Worm (Caenorhabditis elegans) whole organism, L3 larva: Measurements from ENCODE around the gene ZK856.5.

Experiments used
- R02D3.7 ChIP-seq: fragments of 150-350 bp; optimal IDR thresholded peaks from 2 replicates; lab custom pipeline; 2014; ENCODE audit warnings: missing biosample characterization, missing genetic modification characterization
- ZK546.5 ChIP-seq: sonication (generic microtip); optimal IDR thresholded peaks from 2 replicates; lab custom pipeline; 2017; ENCODE audit warnings: missing biosample characterization, missing genetic modification characterization
- ama-1 ChIP-seq: fragments of 150-350 bp; optimal IDR thresholded peaks from 2 replicates; lab custom pipeline; 2018
- ceh-28 ChIP-seq: fragments of 150-350 bp; optimal IDR thresholded peaks from 2 replicates; lab custom pipeline; 2014; ENCODE audit warnings: missing biosample characterization, missing genetic modification reagents, missing genetic modification characterization
- ceh-9 ChIP-seq: sonication (generic microtip); optimal IDR thresholded peaks from 2 replicates; lab custom pipeline; 2018; ENCODE audit warnings: missing biosample characterization, missing genetic modification characterization
- daf-12 ChIP-seq: fragments of 150-350 bp; optimal IDR thresholded peaks from 2 replicates; lab custom pipeline; 2014; ENCODE audit warnings: missing biosample characterization, missing genetic modification reagents, missing genetic modification characterization
- egl-5 ChIP-seq: fragments of 150-350 bp; optimal IDR thresholded peaks from 2 replicates; lab custom pipeline; 2017; ENCODE audit warnings: missing biosample characterization, missing genetic modification reagents, missing genetic modification characterization, inconsistent platforms
- elt-1 ChIP-seq: fragments of 150-350 bp; optimal IDR thresholded peaks from 2 replicates; lab custom pipeline; 2014; ENCODE audit warnings: missing biosample characterization, missing genetic modification characterization
- elt-2 ChIP-seq: sonication (generic microtip); optimal IDR thresholded peaks from 2 replicates; lab custom pipeline; 2016; ENCODE audit warnings: missing genetic modification reagents, mild to moderate bottlenecking, missing genetic modification characterization, missing compliant biosample characterization
- elt-3 ChIP-seq, 3 experiments: fragments of 150-350 bp in 1 of 3; sonication (generic microtip) in 2 of 3; optimal IDR thresholded peaks; 2 replicates in 2 of 3; 4 replicates in 1 of 3; lab custom pipeline; 2014 to 2017; ENCODE audit warnings: missing biosample characterization in 3 of 3, missing genetic modification characterization in 3 of 3
- fkh-10 ChIP-seq: sonication (generic microtip); optimal IDR thresholded peaks from 2 replicates; lab custom pipeline; 2017; ENCODE audit warnings: missing biosample characterization, missing genetic modification reagents, missing genetic modification characterization
- fos-1 ChIP-seq: fragments of 150-350 bp; optimal IDR thresholded peaks from 2 replicates; lab custom pipeline; 2014; ENCODE audit warnings: missing biosample characterization, missing genetic modification characterization
- hmg-11 ChIP-seq: sonication (generic microtip); optimal IDR thresholded peaks from 2 replicates; lab custom pipeline; 2016; ENCODE audit warnings: missing genetic modification characterization, missing compliant biosample characterization
- jun-1 ChIP-seq: fragments of 150-350 bp; optimal IDR thresholded peaks from 2 replicates; lab custom pipeline; 2014; ENCODE audit warnings: missing biosample characterization, missing genetic modification reagents, missing genetic modification characterization
- lin-15B ChIP-seq: fragments of 150-350 bp; optimal IDR thresholded peaks from 2 replicates; lab custom pipeline; 2014; ENCODE audit warnings: missing biosample characterization, missing genetic modification characterization
- lin-39 ChIP-seq: fragments of 150-350 bp; optimal IDR thresholded peaks from 2 replicates; lab custom pipeline; 2018; ENCODE audit warnings: missing biosample characterization, missing genetic modification reagents, missing genetic modification characterization
- lsy-12 ChIP-seq: sonication (generic microtip); optimal IDR thresholded peaks from 2 replicates; lab custom pipeline; 2016; ENCODE audit warnings: mild to moderate bottlenecking, missing genetic modification characterization, missing compliant biosample characterization
- mdl-1 ChIP-seq: fragments of 150-350 bp; optimal IDR thresholded peaks from 2 replicates; lab custom pipeline; 2014; ENCODE audit warnings: missing biosample characterization, missing genetic modification characterization
- nfya-1 ChIP-seq: sonication (generic microtip); optimal IDR thresholded peaks from 2 replicates; lab custom pipeline; 2017; ENCODE audit warnings: missing genetic modification characterization, mild to moderate bottlenecking, missing compliant biosample characterization, antibody characterized with exemption, moderate library complexity; ENCODE audit not compliant: insufficient read depth
- nhr-11 ChIP-seq: fragments of 150-350 bp; optimal IDR thresholded peaks from 2 replicates; lab custom pipeline; 2014; ENCODE audit warnings: missing biosample characterization, missing genetic modification characterization
- nhr-25 ChIP-seq: sonication (generic microtip); optimal IDR thresholded peaks from 2 replicates; lab custom pipeline; 2017; ENCODE audit warnings: missing biosample characterization, missing genetic modification characterization
- nhr-28 ChIP-seq: fragments of 150-350 bp; optimal IDR thresholded peaks from 2 replicates; lab custom pipeline; 2014; ENCODE audit warnings: missing biosample characterization, missing genetic modification characterization
- nhr-43 ChIP-seq: sonication (generic microtip); optimal IDR thresholded peaks from 2 replicates; lab custom pipeline; 2016; ENCODE audit warnings: mild to moderate bottlenecking, missing genetic modification characterization, missing compliant biosample characterization; ENCODE audit not compliant: poor library complexity, severe bottlenecking
- nhr-77 ChIP-seq: fragments of 150-350 bp; optimal IDR thresholded peaks from 2 replicates; lab custom pipeline; 2014; ENCODE audit warnings: missing biosample characterization, missing genetic modification characterization
- pha-4 ChIP-seq: fragments of 150-350 bp; optimal IDR thresholded peaks from 2 replicates; lab custom pipeline; 2014; ENCODE audit warnings: missing biosample characterization, missing genetic modification reagents, missing genetic modification characterization
- pqm-1 ChIP-seq: fragments of 150-350 bp; optimal IDR thresholded peaks from 2 replicates; lab custom pipeline; 2017; ENCODE audit warnings: missing biosample characterization, missing genetic modification characterization, inconsistent platforms
- sea-2 ChIP-seq: fragments of 150-350 bp; sonication (generic microtip); optimal IDR thresholded peaks from 4 replicates; lab custom pipeline; 2014; ENCODE audit warnings: missing biosample characterization, missing genetic modification reagents, missing genetic modification characterization
- skn-1 ChIP-seq: fragments of 150-350 bp; optimal IDR thresholded peaks from 2 replicates; lab custom pipeline; 2014; ENCODE audit warnings: missing biosample characterization, missing genetic modification characterization
- tbx-2 ChIP-seq: sonication (generic microtip); optimal IDR thresholded peaks from 2 replicates; lab custom pipeline; 2016; ENCODE audit warnings: mild to moderate bottlenecking, missing genetic modification characterization, missing compliant biosample characterization
- unc-39 ChIP-seq: sonication (generic microtip); optimal IDR thresholded peaks from 4 replicates; lab custom pipeline; 2017; ENCODE audit warnings: missing biosample characterization, missing genetic modification characterization
- unc-62 ChIP-seq: fragments of 150-350 bp; sonication (generic microtip); optimal IDR thresholded peaks from 4 replicates; lab custom pipeline; 2014; ENCODE audit warnings: missing biosample characterization, missing genetic modification reagents, missing genetic modification characterization
- zag-1 ChIP-seq: fragments of 150-350 bp; optimal IDR thresholded peaks from 2 replicates; lab custom pipeline; 2014; ENCODE audit warnings: missing biosample characterization, missing genetic modification characterization
- ztf-11 ChIP-seq: fragments of 150-350 bp; optimal IDR thresholded peaks from 2 replicates; lab custom pipeline; 2014; ENCODE audit warnings: missing biosample characterization, missing genetic modification characterization
- ztf-4 ChIP-seq: fragments of 150-350 bp; optimal IDR thresholded peaks from 2 replicates; lab custom pipeline; 2014; ENCODE audit warnings: missing biosample characterization, missing genetic modification characterization

Gene ZK856.5

DNA sequence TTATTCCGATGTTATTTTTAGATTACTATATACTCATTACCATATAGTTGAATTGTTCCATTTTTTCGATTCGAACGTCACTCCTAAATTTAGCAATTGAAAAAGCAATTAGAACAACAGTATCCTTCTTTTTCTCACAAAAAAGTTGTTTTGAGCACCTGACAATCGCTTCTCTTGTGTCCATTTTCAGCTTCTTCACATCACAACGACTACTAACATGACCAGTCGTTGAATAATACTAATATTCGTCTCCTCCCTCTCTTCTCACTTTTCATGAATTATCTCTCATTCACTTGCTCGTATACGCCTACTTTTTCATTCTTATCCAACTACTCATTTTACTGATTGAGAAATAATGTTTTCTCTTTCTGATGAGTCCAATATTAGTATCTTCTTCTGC, 26.8 kb upstream of the ZK856.5 start, which contains the start of gene ZK856.14:
Gene ZK856.14, plus strand, starts transcription at position 301 of the 400 bp plus-strand sequence.
- TF ChIP-seq lsy-12 (tag; lab: Kevin White, UChicago) (no peak), zag-1 (no peak), lin-15B (tag; lab: Kevin White, UChicago) (no peak), elt-1 (no peak), ztf-11 (no peak), hmg-11 (tag; lab: Kevin White, UChicago) (no peak), ZK546.5 (no peak), ztf-4 (no peak), lin-39 (tag; lab: Kevin White, UChicago) (no peak), egl-5 (tag; lab: Kevin White, UChicago) (no peak), tbx-2 (tag; lab: Kevin White, UChicago) (no peak), nhr-28 (no peak), daf-12 (tag; lab: Kevin White, UChicago) (no peak), elt-3 (tag; optimal IDR thresholded peaks at IDR 0.05; lab: Kevin White, UChicago) (no peak), ceh-9 (tag; lab: Kevin White, UChicago) (no peak), nhr-11 (tag; lab: Kevin White, UChicago) (no peak)

DNA sequence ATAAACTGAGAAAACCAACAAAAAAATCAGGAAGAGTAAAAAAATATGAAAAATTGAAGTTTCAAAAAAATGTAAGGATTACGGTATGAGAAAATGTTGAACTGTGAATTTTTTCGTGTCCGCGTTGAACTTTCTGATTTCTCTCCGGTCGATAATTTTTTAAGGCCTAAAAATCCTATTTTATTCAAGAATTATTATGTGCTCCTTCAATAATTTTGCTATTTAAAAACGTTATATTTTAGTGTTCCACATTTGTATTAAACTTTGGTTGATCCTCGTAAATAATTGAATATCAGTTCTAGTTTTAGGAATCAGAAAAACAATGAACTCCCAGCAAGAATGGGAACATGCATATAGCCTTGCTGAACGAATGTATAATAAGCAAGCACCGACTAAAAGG, 22.7 kb upstream of the ZK856.5 start, which contains the start of gene hpo-40:
Gene hpo-40, plus strand, starts transcription at position 301 of the 400 bp plus-strand sequence.
- no peak for TF ChIP-seq unc-39
- no peak for TF ChIP-seq fos-1
- TF ChIP-seq sea-2 (GFP tag; lab: Kevin White, UChicago) = no peak
- TF ChIP-seq elt-2 = no peak
- TF ChIP-seq skn-1 (tag; lab: Kevin White, UChicago) = no peak
- no peak for TF ChIP-seq ama-1 (lab: Kevin White, UChicago)

DNA sequence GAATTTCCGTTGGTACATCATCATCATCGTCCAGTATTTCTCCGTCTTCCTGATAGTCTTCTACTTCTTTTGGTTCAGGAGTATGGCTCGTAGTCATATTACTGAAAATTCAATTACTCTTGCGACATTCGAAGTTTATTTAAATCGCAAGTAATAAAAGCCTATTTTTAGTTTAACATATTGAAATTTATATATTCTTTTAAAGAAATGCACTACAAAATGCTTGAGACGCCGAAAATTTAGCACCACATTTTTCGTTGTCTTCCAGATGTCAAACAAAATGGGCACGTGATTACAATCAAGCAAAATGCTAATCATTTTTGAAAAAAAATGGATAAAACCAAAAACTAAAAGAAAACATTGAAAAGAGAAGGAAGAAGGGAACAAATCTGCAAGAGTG, 22.1 kb upstream of the ZK856.5 start, which contains the start of gene zhit-3:
Gene zhit-3, minus strand, starts transcription at position 101 of the 400 bp plus-strand sequence.
- TF ChIP-seq nhr-43 (tag; lab: Kevin White, UChicago) (no peak), daf-12 (tag; lab: Kevin White, UChicago) (no peak)

ce11 chrV:10210244-10210643, 20.3 kb upstream of the ZK856.5 start, which contains the start of gene tftc-3:
Gene tftc-3, minus strand, starts transcription at chrV:10210344.
- no peak for TF ChIP-seq nhr-77
- no peak for TF ChIP-seq ceh-28 (tag; lab: Kevin White, UChicago)
- TF ChIP-seq nfya-1 (tag; lab: Kevin White, UChicago) = no peak
- TF ChIP-seq mdl-1 (tag; lab: Kevin White, UChicago) = no peak
- no peak for TF ChIP-seq jun-1 (tag; lab: Kevin White, UChicago)
- no peak for TF ChIP-seq ceh-9 (tag; lab: Kevin White, UChicago)
- no peak for TF ChIP-seq R02D3.7 (tag; lab: Kevin White, UChicago)
- no peak for TF ChIP-seq unc-39
- no peak for TF ChIP-seq fkh-10 (GFP tag; lab: Kevin White, UChicago)
- TF ChIP-seq elt-1 = no peak
- no peak for TF ChIP-seq lin-15B (tag; lab: Kevin White, UChicago)
- no peak for TF ChIP-seq nhr-28
- no peak for TF ChIP-seq pha-4 (tag; lab: Kevin White, UChicago)
- no peak for TF ChIP-seq unc-62 (GFP tag; lab: Kevin White, UChicago)
- TF ChIP-seq nhr-25 (tag; lab: Kevin White, UChicago) = no peak
- no peak for TF ChIP-seq pqm-1 (tag; lab: Kevin White, UChicago)

DNA sequence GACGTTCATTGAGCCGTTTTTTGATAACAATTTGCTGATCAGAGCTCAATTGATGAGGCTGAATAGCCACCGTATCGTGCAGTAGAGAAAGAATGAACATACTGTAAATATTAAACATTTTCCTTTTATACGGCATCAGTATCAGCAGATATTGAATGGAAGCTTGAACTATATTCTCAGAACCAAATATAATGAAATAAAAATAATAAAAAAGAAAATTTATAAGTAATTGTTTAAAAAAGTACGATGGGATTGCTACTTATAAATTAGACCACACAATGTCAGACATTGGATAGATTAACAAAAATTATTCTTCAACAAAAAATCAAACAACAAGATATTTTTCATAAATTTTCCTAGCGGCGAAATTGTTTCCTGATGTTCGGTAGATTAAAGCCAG, 16.6 kb upstream of the ZK856.5 start, which contains the start of gene rpc-25:
Gene rpc-25, minus strand, starts transcription at position 101 of the 400 bp plus-strand sequence.
- no peak for TF ChIP-seq unc-62 (GFP tag; lab: Kevin White, UChicago)
- TF ChIP-seq zag-1 = no peak

ce11 chrV:10205483-10205882, 15.6 kb upstream of the ZK856.5 start, which contains the start of gene ZK856.16:
Gene ZK856.16, minus strand, starts transcription at chrV:10205583.
- no peak for TF ChIP-seq tbx-2 (tag; lab: Kevin White, UChicago)
- no peak for TF ChIP-seq elt-3 (tag; optimal IDR thresholded peaks at IDR 0.05; lab: Kevin White, UChicago)
